Worm (Caenorhabditis elegans) whole organism, early embryonic: ENCODE results near the gene sru-23.

Source experiments
- B0310.2 ChIP-seq: sonication (generic microtip); optimal IDR thresholded peaks from 2 replicates; lab custom pipeline; 2016; ENCODE audit warnings: mild to moderate bottlenecking, missing genetic modification characterization, missing compliant biosample characterization
- F13C5.2 ChIP-seq: sonication (generic microtip); optimal IDR thresholded peaks from 2 replicates; lab custom pipeline; 2017; ENCODE audit warnings: mild to moderate bottlenecking, missing genetic modification characterization, inconsistent platforms, missing compliant biosample characterization
- aly-1 ChIP-seq: sonication (generic microtip); optimal IDR thresholded peaks from 2 replicates; lab custom pipeline; 2016; ENCODE audit warnings: missing genetic modification characterization, missing compliant biosample characterization
- ama-1 ChIP-seq: fragments of 150-350 bp; optimal IDR thresholded peaks from 2 replicates; lab custom pipeline; 2014
- ceh-13 ChIP-seq: fragments of 200-800 bp; sonication (Bioruptor generic); optimal IDR thresholded peaks from 2 replicates; lab custom pipeline; 2018; ENCODE audit warnings: mild to moderate bottlenecking, missing genetic modification characterization, missing compliant biosample characterization
- ceh-36 ChIP-seq: sonication (generic microtip); optimal IDR thresholded peaks from 2 replicates; lab custom pipeline; 2016; ENCODE audit warnings: missing genetic modification characterization, inconsistent platforms, missing compliant biosample characterization
- ets-7 ChIP-seq: sonication (generic microtip); optimal IDR thresholded peaks from 2 replicates; lab custom pipeline; 2016; ENCODE audit warnings: missing genotype, missing genetic modification characterization, missing compliant biosample characterization
- flt-1 ChIP-seq: fragments of 200-800 bp; sonication (Bioruptor generic); IDR thresholded peaks from 2 replicates; pipeline ENCODE4 v1.3.6; 2022; ENCODE audit warnings: missing genetic modification characterization, missing compliant biosample characterization
- hmbx-1 ChIP-seq: sonication (generic microtip); optimal IDR thresholded peaks from 2 replicates; lab custom pipeline; 2016; ENCODE audit warnings: mild to moderate bottlenecking, missing genetic modification characterization, missing compliant biosample characterization
- hmg-4 ChIP-seq: fragments of 200-800 bp; sonication (Bioruptor generic); optimal IDR thresholded peaks from 2 replicates; lab custom pipeline; 2018; ENCODE audit warnings: mild to moderate bottlenecking, missing genetic modification characterization, missing compliant biosample characterization
- hnd-1 ChIP-seq: sonication (generic microtip); optimal IDR thresholded peaks from 2 replicates; lab custom pipeline; 2016; ENCODE audit warnings: missing genetic modification characterization, missing compliant biosample characterization
- pes-1 ChIP-seq: fragments of 200-800 bp; sonication (Bioruptor generic); IDR thresholded peaks from 2 replicates; pipeline ENCODE4 v1.3.6; 2022; ENCODE audit warnings: missing genetic modification reagents, missing genetic modification characterization, missing compliant biosample characterization
- scrt-1 ChIP-seq: fragments of 200-800 bp; sonication (Bioruptor generic); IDR thresholded peaks from 2 replicates; pipeline ENCODE4 v1.3.6; 2022; ENCODE audit warnings: missing genetic modification characterization, missing compliant biosample characterization
- sea-1 ChIP-seq: fragments of 200-800 bp; sonication (Bioruptor generic); conservative IDR thresholded peaks from 2 replicates; pipeline ENCODE4 v1.3.6; 2022; ENCODE audit warnings: missing genetic modification characterization, missing compliant biosample characterization
- tbx-11 ChIP-seq: fragments of 200-800 bp; sonication (Bioruptor generic); IDR thresholded peaks from 2 replicates; pipeline ENCODE4 v1.3.6; 2022; ENCODE audit warnings: missing genetic modification characterization, missing compliant biosample characterization
- tbx-37 ChIP-seq: fragments of 200-800 bp; sonication (Bioruptor generic); conservative IDR thresholded peaks from 2 replicates; pipeline ENCODE4 v1.3.6; 2022; ENCODE audit warnings: missing genetic modification reagents, missing genetic modification characterization, missing compliant biosample characterization
- tra-4 ChIP-seq: sonication (generic microtip); optimal IDR thresholded peaks from 2 replicates; lab custom pipeline; 2017; ENCODE audit warnings: missing genetic modification characterization, missing compliant biosample characterization

sru-23 gene

DNA sequence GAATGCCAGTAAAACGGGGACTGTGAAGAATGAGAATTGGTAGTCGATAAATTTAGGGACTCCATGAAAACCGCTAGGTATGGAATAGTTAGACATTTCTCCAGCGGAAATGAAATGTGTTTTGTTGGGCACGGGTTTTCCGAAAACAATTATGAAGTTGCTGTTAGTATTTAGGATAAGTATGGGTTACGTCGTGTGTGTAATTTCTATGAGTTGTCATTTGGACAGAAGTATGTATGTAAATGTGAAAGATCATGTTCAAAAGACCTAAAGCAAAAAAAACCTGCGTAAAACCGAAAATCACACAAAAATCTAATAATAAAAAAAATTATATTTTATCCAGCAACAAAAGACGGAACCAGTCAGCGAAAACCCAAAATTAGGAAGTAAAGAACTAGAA lies at the start of gene sru-23:
Gene sru-23, minus strand, starts transcription at position 101 of the 400 bp plus-strand sequence.
- TF ChIP-seq aly-1 (tag; lab: Kevin White, UChicago) (no peak), hmg-4 (no peak), scrt-1 (GFP tag; lab: Robert Waterston, UW) (no peak), pes-1 (GFP tag; lab: Robert Waterston, UW) (no peak), F13C5.2 (no peak), ceh-13 (no peak), tbx-11 (GFP tag; lab: Robert Waterston, UW) (no peak), ets-7 (tag; lab: Kevin White, UChicago) (no peak), ceh-36 (tag; lab: Kevin White, UChicago) (no peak), B0310.2 (tag; lab: Kevin White, UChicago) (no peak), tbx-37 (no peak), hnd-1 (tag; lab: Kevin White, UChicago) (no peak)

ce11 chrV:16020042-16020441 lies 47.7 kb upstream of the sru-23 start, which contains the start of gene srx-44:
Gene srx-44, plus strand, starts transcription at chrV:16020342.
- TF ChIP-seq aly-1 (tag; lab: Kevin White, UChicago) (no peak), hmbx-1 (tag; lab: Kevin White, UChicago) (no peak), ceh-36 (tag; lab: Kevin White, UChicago) (no peak)

DNA sequence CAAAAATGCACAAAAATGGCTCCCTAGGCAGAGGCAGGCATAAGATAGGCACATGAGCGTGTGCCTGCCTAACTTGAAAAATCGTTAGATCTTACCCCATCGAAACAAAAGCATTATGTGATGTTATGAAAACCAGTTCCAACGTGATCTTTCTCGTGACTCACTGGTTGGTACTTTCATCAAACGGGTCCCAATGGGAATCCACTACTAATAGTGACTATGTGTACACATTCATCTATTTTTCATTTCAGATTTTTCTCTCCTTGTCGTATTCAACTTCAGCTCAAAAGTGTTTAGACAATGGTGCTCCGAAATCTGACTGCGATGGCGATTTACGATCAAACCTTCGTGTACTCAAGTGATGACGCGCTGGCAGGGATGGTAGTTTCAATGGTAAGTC lies 45.3 kb upstream of the sru-23 start, which contains the start of gene srx-43:
Gene srx-43, plus strand, starts transcription at position 301 of the 400 bp plus-strand sequence.
- TF ChIP-seq hnd-1 (tag; lab: Kevin White, UChicago) (no peak), scrt-1 (GFP tag; lab: Robert Waterston, UW) (no peak), hmg-4 (no peak), sea-1 (GFP tag; lab: Robert Waterston, UW) (no peak), tbx-11 (GFP tag; lab: Robert Waterston, UW) (no peak), tra-4 (no peak), tbx-37 (no peak), hmbx-1 (tag; lab: Kevin White, UChicago) (no peak), ets-7 (tag; lab: Kevin White, UChicago) (no peak), ama-1 (lab: Kevin White, UChicago) (no peak), ceh-36 (tag; lab: Kevin White, UChicago) (no peak), B0310.2 (tag; lab: Kevin White, UChicago) (no peak), ceh-13 (no peak), flt-1 (GFP tag; lab: Robert Waterston, UW) (no peak)

- no peak for TF ChIP-seq pes-1 (GFP tag; lab: Robert Waterston, UW)
- no peak for TF ChIP-seq flt-1 (GFP tag; lab: Robert Waterston, UW)
- TF ChIP-seq scrt-1 (GFP tag; lab: Robert Waterston, UW): no peak
Measured at ce11 chrV:16016977-16017376, 44.6 kb upstream of the sru-23 start.

- TF ChIP-seq ceh-13: no peak
- TF ChIP-seq F13C5.2: no peak
- no peak for TF ChIP-seq aly-1 (tag; lab: Kevin White, UChicago)
- no peak for TF ChIP-seq scrt-1 (GFP tag; lab: Robert Waterston, UW)
- TF ChIP-seq pes-1 (GFP tag; lab: Robert Waterston, UW): no peak
- no peak for TF ChIP-seq hmg-4
- TF ChIP-seq tbx-11 (GFP tag; lab: Robert Waterston, UW): no peak
- TF ChIP-seq ets-7 (tag; lab: Kevin White, UChicago): no peak
- TF ChIP-seq hmbx-1 (tag; lab: Kevin White, UChicago): no peak
- TF ChIP-seq tbx-37: no peak
- TF ChIP-seq ceh-36 (tag; lab: Kevin White, UChicago): no peak
- TF ChIP-seq ama-1 (lab: Kevin White, UChicago): no peak
- TF ChIP-seq flt-1 (GFP tag; lab: Robert Waterston, UW): no peak
Measured at ce11 chrV:16015652-16016051, 43.3 kb upstream of the sru-23 start, which contains the start of gene str-232. Gene str-232, minus strand, starts transcription at chrV:16015752.

ce11 chrV:16009564-16009963 lies 37.2 kb upstream of the sru-23 start, which contains the start of gene str-233:
Gene str-233, minus strand, starts transcription at chrV:16009664.
- TF ChIP-seq hnd-1 (tag; lab: Kevin White, UChicago): no peak
- TF ChIP-seq ceh-13: no peak
- no peak for TF ChIP-seq scrt-1 (GFP tag; lab: Robert Waterston, UW)
- no peak for TF ChIP-seq tra-4
- TF ChIP-seq hmbx-1 (tag; lab: Kevin White, UChicago): no peak
- TF ChIP-seq tbx-11 (GFP tag; lab: Robert Waterston, UW): no peak
- TF ChIP-seq pes-1 (GFP tag; lab: Robert Waterston, UW): no peak
- TF ChIP-seq ceh-36 (tag; lab: Kevin White, UChicago): no peak
- no peak for TF ChIP-seq flt-1 (GFP tag; lab: Robert Waterston, UW)
- TF ChIP-seq aly-1 (tag; lab: Kevin White, UChicago): no peak
- no peak for TF ChIP-seq ets-7 (tag; lab: Kevin White, UChicago)
- no peak for TF ChIP-seq ama-1 (lab: Kevin White, UChicago)

ce11 chrV:16007505-16007904 lies 35.1 kb upstream of the sru-23 start, which contains the start of gene str-231:
Gene str-231, minus strand, starts transcription at chrV:16007605.
- TF ChIP-seq ama-1 (lab: Kevin White, UChicago) (no peak), B0310.2 (tag; lab: Kevin White, UChicago) (no peak), sea-1 (GFP tag; lab: Robert Waterston, UW) (no peak)

DNA sequence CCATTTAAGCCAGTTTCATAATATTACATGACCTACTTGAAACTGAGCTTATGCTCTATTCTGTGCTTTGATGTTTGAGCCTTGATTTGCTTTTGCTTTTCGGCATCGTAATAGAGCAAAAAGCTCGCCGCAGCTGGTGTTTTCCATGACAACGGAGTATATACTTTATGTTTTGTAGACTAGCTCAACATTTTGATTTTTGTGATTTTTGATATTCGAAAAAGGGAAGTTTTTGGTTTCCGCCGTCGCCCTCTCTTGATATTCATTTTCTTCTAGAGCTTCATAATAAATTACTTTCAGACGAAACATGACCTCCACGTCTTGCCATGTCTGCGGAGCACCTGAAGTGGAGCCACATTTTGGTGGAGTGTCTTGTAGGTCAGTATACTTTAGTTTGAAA lies 29.9 kb upstream of the sru-23 start, which contains the start of gene nhr-63:
Gene nhr-63, plus strand, starts transcription at position 301 of the 400 bp plus-strand sequence.
- no peak for TF ChIP-seq hnd-1 (tag; lab: Kevin White, UChicago)
- no peak for TF ChIP-seq tbx-37
